Fruit fly (Drosophila melanogaster) whole organism, embryonic: Measurements from ENCODE around the gene CG7407.

Experiments used
- CG10274 ChIP-seq: fragments of 200-800 bp; sonication (Bioruptor generic); optimal IDR thresholded peaks from 3 replicates; lab custom pipeline; 2017; ENCODE audit warnings: missing biosample characterization, mild to moderate bottlenecking, missing genetic modification characterization
- CG30431 ChIP-seq: fragments of 200-800 bp; sonication (Bioruptor generic); optimal IDR thresholded peaks from 2 replicates; lab custom pipeline; 2017; ENCODE audit warnings: missing biosample characterization, missing genetic modification characterization
- Taf1 ChIP-seq: fragments of 200-800 bp; sonication (Bioruptor generic); IDR thresholded peaks from 2 replicates; pipeline ENCODE4 v1.3.6; 2022; ENCODE audit warnings: missing biosample characterization, missing genetic modification characterization
- bcd ChIP-seq: fragments of 200-800 bp; sonication (Bioruptor generic); optimal IDR thresholded peaks from 2 replicates; lab custom pipeline; 2017; ENCODE audit warnings: missing biosample characterization, mild to moderate bottlenecking, missing genetic modification characterization
- nmo ChIP-seq: fragments of 200-800 bp; sonication (Bioruptor generic); optimal IDR thresholded peaks from 2 replicates; lab custom pipeline; 2018; ENCODE audit warnings: missing biosample characterization, mild to moderate bottlenecking, missing genetic modification characterization, moderate library complexity
- sisA ChIP-seq: fragments of 200-800 bp; sonication (Bioruptor generic); IDR thresholded peaks from 2 replicates; pipeline ENCODE4 v1.3.6; 2022; ENCODE audit warnings: missing biosample characterization, missing genetic modification characterization
- trem ChIP-seq: fragments of 200-800 bp; optimal IDR thresholded peaks from 3 replicates; lab custom pipeline; 2019; ENCODE audit warnings: missing biosample characterization, mild to moderate bottlenecking, missing genetic modification characterization, moderate library complexity
- vfl ChIP-seq: fragments of 200-800 bp; sonication (Bioruptor generic); optimal IDR thresholded peaks from 2 replicates; lab custom pipeline; 2016; ENCODE audit warnings: missing biosample characterization, missing genetic modification characterization

DNA sequence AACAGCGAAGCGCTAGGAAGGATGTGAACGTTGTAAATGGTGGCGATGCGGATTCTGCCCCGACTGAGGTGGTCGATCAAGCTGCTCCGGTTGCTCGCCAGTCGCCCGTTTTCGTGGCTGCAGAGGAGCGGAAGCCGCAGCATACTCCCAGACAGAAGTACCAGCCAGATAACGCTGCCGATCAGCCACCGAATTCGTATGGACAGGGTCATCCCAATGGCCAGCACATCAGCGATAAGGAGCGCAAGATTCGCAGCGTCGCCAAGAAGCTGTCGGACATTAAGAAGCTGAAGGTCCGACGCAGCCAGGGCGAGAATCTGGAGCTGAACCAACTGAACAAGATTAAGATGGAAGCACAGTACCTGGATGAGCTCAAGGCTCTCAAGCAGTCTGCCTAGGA lies 3.9 kb downstream of the CG7407 start:
- TF ChIP-seq bcd (GFP tag; lab: Kevin White, UChicago) (no peak), CG30431 (no peak), vfl (GFP tag; lab: Kevin White, UChicago) (no peak), trem (tag; lab: Kevin White, UChicago) (no peak), sisA (GFP tag; lab: Robert Waterston, UW) (no peak), CG10274 (GFP tag; lab: Kevin White, UChicago) (no peak), nmo (GFP tag; lab: Kevin White, UChicago) (no peak), Taf1 (GFP tag; lab: Robert Waterston, UW) (no peak)
